Fruit fly (Drosophila melanogaster) Kc167 (cell line): Measurements from ENCODE around the gene zfh1.

Experiments used
- Sin3A ChIP-seq: fragments of >200 bp; optimal IDR thresholded peaks from 2 replicates; lab custom pipeline; 2018; ENCODE audit warnings: missing external identifiers
- h ChIP-seq: fragments of >200 bp; optimal IDR thresholded peaks from 3 replicates; lab custom pipeline; 2018; ENCODE audit warnings: missing external identifiers
- insv ChIP-seq: fragments of >200 bp; optimal IDR thresholded peaks from 3 replicates; lab custom pipeline; 2018; ENCODE audit warnings: missing external identifiers
- psq ChIP-seq: fragments of >200 bp; optimal IDR thresholded peaks from 2 replicates; lab custom pipeline; 2017; ENCODE audit warnings: missing external identifiers

dm6 chr3R:30780451-30780850 is 14.7 kb downstream of the zfh1 start:
- TF ChIP-seq Sin3A (lab: Kevin White, UChicago) (no peak), h (no peak), psq (lab: Kevin White, UChicago) (no peak), insv (lab: Kevin White, UChicago) (no peak)
